Worm (Caenorhabditis elegans) whole organism, early embryonic: ENCODE data around the gene ins-6.

Source experiments
- B0310.2 ChIP-seq: sonication (generic microtip); optimal IDR thresholded peaks from 2 replicates; lab custom pipeline; 2016; ENCODE audit warnings: mild to moderate bottlenecking, missing genetic modification characterization, missing compliant biosample characterization
- F13C5.2 ChIP-seq: sonication (generic microtip); optimal IDR thresholded peaks from 2 replicates; lab custom pipeline; 2017; ENCODE audit warnings: mild to moderate bottlenecking, missing genetic modification characterization, inconsistent platforms, missing compliant biosample characterization
- aly-1 ChIP-seq: sonication (generic microtip); optimal IDR thresholded peaks from 2 replicates; lab custom pipeline; 2016; ENCODE audit warnings: missing genetic modification characterization, missing compliant biosample characterization
- ama-1 ChIP-seq: fragments of 150-350 bp; optimal IDR thresholded peaks from 2 replicates; lab custom pipeline; 2014
- ceh-13 ChIP-seq: fragments of 200-800 bp; sonication (Bioruptor generic); optimal IDR thresholded peaks from 2 replicates; lab custom pipeline; 2018; ENCODE audit warnings: mild to moderate bottlenecking, missing genetic modification characterization, missing compliant biosample characterization
- ceh-36 ChIP-seq: sonication (generic microtip); optimal IDR thresholded peaks from 2 replicates; lab custom pipeline; 2016; ENCODE audit warnings: missing genetic modification characterization, inconsistent platforms, missing compliant biosample characterization
- ets-7 ChIP-seq: sonication (generic microtip); optimal IDR thresholded peaks from 2 replicates; lab custom pipeline; 2016; ENCODE audit warnings: missing genotype, missing genetic modification characterization, missing compliant biosample characterization
- flt-1 ChIP-seq: fragments of 200-800 bp; sonication (Bioruptor generic); IDR thresholded peaks from 2 replicates; pipeline ENCODE4 v1.3.6; 2022; ENCODE audit warnings: missing genetic modification characterization, missing compliant biosample characterization
- hmbx-1 ChIP-seq: sonication (generic microtip); optimal IDR thresholded peaks from 2 replicates; lab custom pipeline; 2016; ENCODE audit warnings: mild to moderate bottlenecking, missing genetic modification characterization, missing compliant biosample characterization
- hmg-4 ChIP-seq: fragments of 200-800 bp; sonication (Bioruptor generic); optimal IDR thresholded peaks from 2 replicates; lab custom pipeline; 2018; ENCODE audit warnings: mild to moderate bottlenecking, missing genetic modification characterization, missing compliant biosample characterization
- hnd-1 ChIP-seq: sonication (generic microtip); optimal IDR thresholded peaks from 2 replicates; lab custom pipeline; 2016; ENCODE audit warnings: missing genetic modification characterization, missing compliant biosample characterization
- pes-1 ChIP-seq: fragments of 200-800 bp; sonication (Bioruptor generic); IDR thresholded peaks from 2 replicates; pipeline ENCODE4 v1.3.6; 2022; ENCODE audit warnings: missing genetic modification reagents, missing genetic modification characterization, missing compliant biosample characterization
- scrt-1 ChIP-seq: fragments of 200-800 bp; sonication (Bioruptor generic); IDR thresholded peaks from 2 replicates; pipeline ENCODE4 v1.3.6; 2022; ENCODE audit warnings: missing genetic modification characterization, missing compliant biosample characterization
- sea-1 ChIP-seq: fragments of 200-800 bp; sonication (Bioruptor generic); conservative IDR thresholded peaks from 2 replicates; pipeline ENCODE4 v1.3.6; 2022; ENCODE audit warnings: missing genetic modification characterization, missing compliant biosample characterization
- tbx-11 ChIP-seq: fragments of 200-800 bp; sonication (Bioruptor generic); IDR thresholded peaks from 2 replicates; pipeline ENCODE4 v1.3.6; 2022; ENCODE audit warnings: missing genetic modification characterization, missing compliant biosample characterization
- tbx-37 ChIP-seq: fragments of 200-800 bp; sonication (Bioruptor generic); conservative IDR thresholded peaks from 2 replicates; pipeline ENCODE4 v1.3.6; 2022; ENCODE audit warnings: missing genetic modification reagents, missing genetic modification characterization, missing compliant biosample characterization
- tra-4 ChIP-seq: sonication (generic microtip); optimal IDR thresholded peaks from 2 replicates; lab custom pipeline; 2017; ENCODE audit warnings: missing genetic modification characterization, missing compliant biosample characterization

ins-6 gene

ce11 chrII:6000136-6000535 lies at the start of gene ins-6:
Gene ins-6, plus strand, starts transcription at chrII:6000436.
- TF ChIP-seq pes-1 (GFP tag; lab: Robert Waterston, UW): no peak
- TF ChIP-seq tbx-37: no peak
- TF ChIP-seq F13C5.2: no peak
- TF ChIP-seq ets-7 (tag; lab: Kevin White, UChicago): no peak
- TF ChIP-seq scrt-1: no peak
- TF ChIP-seq flt-1: no peak
- no peak for TF ChIP-seq tbx-11 (GFP tag; lab: Robert Waterston, UW)
- TF ChIP-seq hmbx-1: no peak
- TF ChIP-seq ceh-13 (GFP tag; lab: Kevin White, UChicago): no peak
- TF ChIP-seq hmg-4: no peak
- TF ChIP-seq aly-1: no peak
- no peak for TF ChIP-seq ceh-36
- TF ChIP-seq B0310.2 (tag; lab: Kevin White, UChicago): no peak
- TF ChIP-seq sea-1 (GFP tag; lab: Robert Waterston, UW): no peak
- no peak for TF ChIP-seq tra-4 (tag; lab: Kevin White, UChicago)
- no peak for TF ChIP-seq ama-1
- TF ChIP-seq hnd-1 (tag; lab: Kevin White, UChicago): no peak

- TF ChIP-seq hmg-4 (no peak), sea-1 (GFP tag; lab: Robert Waterston, UW) (no peak), hmbx-1 (no peak), ceh-13 (GFP tag; lab: Kevin White, UChicago) (no peak), B0310.2 (tag; lab: Kevin White, UChicago) (no peak), aly-1 (no peak), ama-1 (no peak), pes-1 (GFP tag; lab: Robert Waterston, UW) (no peak), ets-7 (tag; lab: Kevin White, UChicago) (no peak), scrt-1 (no peak), tra-4 (tag; lab: Kevin White, UChicago) (no peak), tbx-11 (GFP tag; lab: Robert Waterston, UW) (no peak), tbx-37 (no peak), F13C5.2 (no peak)
These were observed 49.6 kb upstream of the ins-6 start for ce11 chrII:5950657-5951056.

- no peak for TF ChIP-seq tbx-37
- TF ChIP-seq hmg-4: no peak
- TF ChIP-seq ama-1: no peak
- no peak for TF ChIP-seq tbx-11 (GFP tag; lab: Robert Waterston, UW)
- TF ChIP-seq scrt-1: no peak
- no peak for TF ChIP-seq sea-1 (GFP tag; lab: Robert Waterston, UW)
- no peak for TF ChIP-seq aly-1
- no peak for TF ChIP-seq hmbx-1
- no peak for TF ChIP-seq ets-7 (tag; lab: Kevin White, UChicago)
- no peak for TF ChIP-seq tra-4 (tag; lab: Kevin White, UChicago)
- no peak for TF ChIP-seq pes-1 (GFP tag; lab: Robert Waterston, UW)
- no peak for TF ChIP-seq ceh-13 (GFP tag; lab: Kevin White, UChicago)
- TF ChIP-seq F13C5.2: no peak
- no peak for TF ChIP-seq hnd-1 (tag; lab: Kevin White, UChicago)
- no peak for TF ChIP-seq B0310.2 (tag; lab: Kevin White, UChicago)
- TF ChIP-seq flt-1: no peak
These were observed 48.5 kb upstream of the ins-6 start for ce11 chrII:5951745-5952144.

- TF ChIP-seq hmg-4: no peak
- no peak for TF ChIP-seq B0310.2 (tag; lab: Kevin White, UChicago)
- TF ChIP-seq hmbx-1: no peak
- no peak for TF ChIP-seq ets-7 (tag; lab: Kevin White, UChicago)
- TF ChIP-seq tbx-37: no peak
- TF ChIP-seq scrt-1: no peak
- no peak for TF ChIP-seq aly-1
- no peak for TF ChIP-seq sea-1 (GFP tag; lab: Robert Waterston, UW)
- no peak for TF ChIP-seq ama-1
- no peak for TF ChIP-seq pes-1 (GFP tag; lab: Robert Waterston, UW)
- no peak for TF ChIP-seq F13C5.2
- no peak for TF ChIP-seq flt-1
- TF ChIP-seq tbx-11 (GFP tag; lab: Robert Waterston, UW): no peak
- TF ChIP-seq ceh-13 (GFP tag; lab: Kevin White, UChicago): no peak
- TF ChIP-seq hnd-1 (tag; lab: Kevin White, UChicago): no peak
- TF ChIP-seq tra-4 (tag; lab: Kevin White, UChicago): no peak
- TF ChIP-seq ceh-36: no peak
These were observed 48.0 kb upstream of the ins-6 start for ce11 chrII:5952214-5952613.

- peak; percentile 19 for TF ChIP-seq ceh-36
- no peak for TF ChIP-seq tra-4 (tag; lab: Kevin White, UChicago)
- no peak for TF ChIP-seq B0310.2 (tag; lab: Kevin White, UChicago)
- TF ChIP-seq ama-1: no peak
- TF ChIP-seq scrt-1: no peak
These were observed 44.5 kb upstream of the ins-6 start for ce11 chrII:5955638-5956167.

- TF ChIP-seq ets-7 (tag; lab: Kevin White, UChicago) (no peak), aly-1 (no peak), tbx-37 (no peak), B0310.2 (tag; lab: Kevin White, UChicago) (no peak), tra-4 (tag; lab: Kevin White, UChicago) (no peak)
These were observed 43.7 kb upstream of the ins-6 start, which contains the start of gene casy-1 for ce11 chrII:5956583-5956982. Gene casy-1, minus strand, starts transcription at chrII:5956683.

ce11 chrII:5957803-5958367 lies 42.4 kb upstream of the ins-6 start:
- TF ChIP-seq pes-1 (GFP tag; lab: Robert Waterston, UW) (no peak), aly-1 (no peak), ceh-36 (no peak), tbx-11 (GFP tag; lab: Robert Waterston, UW) (no peak), ets-7 (tag; lab: Kevin White, UChicago) (no peak), tra-4 (tag; lab: Kevin White, UChicago) (no peak)

- TF ChIP-seq hmbx-1 (no peak), hnd-1 (tag; lab: Kevin White, UChicago) (no peak), sea-1 (GFP tag; lab: Robert Waterston, UW) (no peak), B0310.2 (tag; lab: Kevin White, UChicago) (no peak), aly-1 (no peak), flt-1 (no peak), tbx-37 (no peak), hmg-4 (no peak)
These were observed 40.6 kb upstream of the ins-6 start for ce11 chrII:5959575-5960119.
